Worm (Caenorhabditis elegans) whole organism, L2 larva: Measurements from ENCODE around the gene tbx-2.

Source experiments
- C34F6.9 ChIP-seq: fragments of 150-350 bp; optimal IDR thresholded peaks from 2 replicates; lab custom pipeline; 2014; ENCODE audit warnings: missing biosample characterization, missing genetic modification characterization
- Y55F3AM.14 ChIP-seq: fragments of 200-800 bp; sonication (Bioruptor generic); optimal IDR thresholded peaks from 2 replicates; lab custom pipeline; 2018; ENCODE audit warnings: mild to moderate bottlenecking, missing genetic modification characterization, missing compliant biosample characterization
- elt-1 ChIP-seq: fragments of 150-350 bp; optimal IDR thresholded peaks from 2 replicates; lab custom pipeline; 2014; ENCODE audit warnings: missing biosample characterization, missing genetic modification characterization
- nhr-11 ChIP-seq: fragments of 150-350 bp; optimal IDR thresholded peaks from 2 replicates; lab custom pipeline; 2014; ENCODE audit warnings: missing biosample characterization, missing genetic modification characterization
- nhr-237 ChIP-seq: fragments of 150-350 bp; optimal IDR thresholded peaks from 2 replicates; lab custom pipeline; 2014; ENCODE audit warnings: missing biosample characterization, missing genetic modification characterization
- nhr-77 ChIP-seq: fragments of 150-350 bp; optimal IDR thresholded peaks from 2 replicates; lab custom pipeline; 2014; ENCODE audit warnings: missing biosample characterization, missing genetic modification characterization
- skn-1 ChIP-seq: sonication (generic microtip); optimal IDR thresholded peaks from 2 replicates; lab custom pipeline; 2017; ENCODE audit warnings: missing biosample characterization, missing genetic modification characterization
- sma-3 ChIP-seq: sonication (generic microtip); optimal IDR thresholded peaks from 2 replicates; lab custom pipeline; 2016; ENCODE audit warnings: missing genetic modification reagents, missing genetic modification characterization, missing compliant biosample characterization
- unc-55 ChIP-seq: fragments of 150-350 bp; sonication (generic microtip); optimal IDR thresholded peaks from 3 replicates; lab custom pipeline; 2014; ENCODE audit warnings: missing biosample characterization, missing genetic modification reagents, missing genetic modification characterization
- unc-62 ChIP-seq: fragments of 150-350 bp; optimal IDR thresholded peaks from 2 replicates; lab custom pipeline; 2014; ENCODE audit warnings: missing biosample characterization, missing genetic modification reagents, missing genetic modification characterization
- zag-1 ChIP-seq: fragments of 150-350 bp; optimal IDR thresholded peaks from 2 replicates; lab custom pipeline; 2014; ENCODE audit warnings: missing biosample characterization, missing genetic modification characterization

DNA sequence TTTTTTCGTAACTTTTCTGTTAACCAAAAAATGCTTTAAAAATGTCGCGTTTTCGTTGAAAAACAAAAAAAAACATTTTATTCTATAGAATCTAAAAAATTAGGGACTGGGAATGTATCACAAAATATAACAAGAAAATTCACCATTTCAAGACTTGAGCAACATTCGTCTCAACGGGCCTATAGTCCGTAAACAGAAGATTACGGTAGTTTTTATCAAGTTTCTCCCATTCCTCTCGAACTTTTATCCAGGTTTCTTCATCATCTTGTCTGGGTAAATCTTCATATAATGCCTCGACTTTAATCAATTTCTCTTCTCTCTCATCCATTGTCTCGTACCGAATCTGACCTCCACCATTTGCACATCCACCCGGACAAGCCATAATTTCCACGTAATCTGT lies 19.3 kb upstream of the tbx-2 start:
- TF ChIP-seq Y55F3AM.14 (GFP tag; lab: Kevin White, UChicago) (no peak), nhr-237 (tag; lab: Kevin White, UChicago) (no peak), C34F6.9 (tag; lab: Kevin White, UChicago) (no peak), nhr-77 (tag; lab: Kevin White, UChicago) (no peak), nhr-11 (no peak), zag-1 (tag; lab: Kevin White, UChicago) (no peak), sma-3 (no peak), elt-1 (no peak), skn-1 (tag; lab: Kevin White, UChicago) (no peak), unc-62 (GFP tag; lab: Kevin White, UChicago) (no peak), unc-55 (no peak)
